Worm (Caenorhabditis elegans): ENCODE measurements around the gene str-233.
A peak's percentile ranks its signal among the peaks of the same experiment; 100 is the strongest.

DNA sequence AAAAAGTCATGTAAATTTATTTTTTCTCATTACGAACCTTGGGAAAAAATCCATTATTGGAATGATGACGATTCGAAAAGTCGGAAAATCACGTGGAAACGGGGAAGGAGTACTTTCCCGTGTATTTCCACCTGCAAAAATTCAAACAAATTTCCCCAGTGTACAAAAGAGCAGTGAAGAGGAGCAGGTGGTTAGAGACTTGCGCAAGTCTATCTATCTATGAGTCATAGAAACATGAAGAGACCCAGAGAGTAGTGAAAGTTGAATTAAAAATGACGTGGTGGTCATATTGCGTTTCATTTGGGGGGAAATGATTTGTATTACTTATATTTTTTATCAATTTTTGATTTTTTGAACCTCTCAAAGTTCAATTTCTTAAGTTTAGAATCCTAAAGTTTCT, 9.0 kb downstream of the str-233 start, which contains the start of gene nhr-50:
- TF ChIP-seq nhr-25 (tag; optimal IDR thresholded peaks at IDR 0.05) (peak; percentile 12), lin-39 (tag; optimal IDR thresholded peaks at IDR 0.05) (no peak), elt-3 (tag; optimal IDR thresholded peaks at IDR 0.05) (no peak), fkh-10 (GFP tag; optimal IDR thresholded peaks at IDR 0.05) (no peak), ceh-82 (tag; optimal IDR thresholded peaks at IDR 0.05) (no peak), unc-62 (GFP tag; optimal IDR thresholded peaks at IDR 0.05) (no peak)
